Worm (Caenorhabditis elegans) whole organism, midembryonic: ENCODE measurements around the gene C14A4.9.

Source experiments
- T22C8.4 ChIP-seq: fragments of 200-800 bp; sonication (Bioruptor generic); IDR thresholded peaks from 2 replicates; pipeline ENCODE4 v1.3.6; 2022; ENCODE audit warnings: missing genetic modification characterization, missing compliant biosample characterization
- flt-1 ChIP-seq: fragments of 200-800 bp; sonication (Bioruptor generic); IDR thresholded peaks from 2 replicates; pipeline ENCODE4 v1.3.6; 2022; ENCODE audit warnings: missing genetic modification characterization, missing compliant biosample characterization
- klf-2 ChIP-seq: fragments of 200-800 bp; sonication (Bioruptor generic); conservative IDR thresholded peaks from 2 replicates; pipeline ENCODE4 v1.3.6; 2022; ENCODE audit warnings: missing genetic modification reagents, missing genetic modification characterization, missing compliant biosample characterization
- med-1 ChIP-seq: sonication (generic microtip); optimal IDR thresholded peaks from 2 replicates; lab custom pipeline; 2017; ENCODE audit warnings: missing genetic modification characterization, mild to moderate bottlenecking, missing compliant biosample characterization, antibody characterized with exemption, missing genetic modification reagents; ENCODE audit not compliant: insufficient read depth
- ref-1 ChIP-seq: fragments of 200-800 bp; sonication (Bioruptor generic); conservative IDR thresholded peaks from 2 replicates; pipeline ENCODE4 v1.3.6; 2022; ENCODE audit warnings: missing genetic modification reagents, missing genetic modification characterization, missing compliant biosample characterization
- tab-1 ChIP-seq: fragments of 200-800 bp; sonication (Bioruptor generic); IDR thresholded peaks from 2 replicates; pipeline ENCODE4 v1.3.6; 2022; ENCODE audit warnings: missing genetic modification characterization, missing compliant biosample characterization
- ztf-23 ChIP-seq: fragments of 200-800 bp; sonication (Bioruptor generic); IDR thresholded peaks from 2 replicates; pipeline ENCODE4 v1.3.6; 2022; ENCODE audit warnings: missing genetic modification reagents, missing genetic modification characterization, missing compliant biosample characterization
- ztf-29 ChIP-seq: fragments of 200-800 bp; sonication (Bioruptor generic); IDR thresholded peaks from 2 replicates; pipeline ENCODE4 v1.3.6; 2022; ENCODE audit warnings: missing genetic modification reagents, missing genetic modification characterization, missing compliant biosample characterization

- TF ChIP-seq flt-1 (GFP tag; lab: Robert Waterston, UW) (no peak), tab-1 (GFP tag; lab: Robert Waterston, UW) (no peak), ztf-29 (GFP tag; lab: Robert Waterston, UW) (no peak), ztf-23 (GFP tag; lab: Robert Waterston, UW) (no peak), T22C8.4 (GFP tag; lab: Robert Waterston, UW) (no peak), ref-1 (GFP tag; lab: Robert Waterston, UW) (no peak), med-1 (GFP tag; lab: Kevin White, UChicago) (no peak), klf-2 (GFP tag; lab: Robert Waterston, UW) (no peak)
Observed at ce11 chrII:10554972-10555371, 44.2 kb upstream of the C14A4.9 start, which contains the start of gene mnk-1.
